Worm (Caenorhabditis elegans): Measurements from ENCODE around the gene R04A9.6.

DNA sequence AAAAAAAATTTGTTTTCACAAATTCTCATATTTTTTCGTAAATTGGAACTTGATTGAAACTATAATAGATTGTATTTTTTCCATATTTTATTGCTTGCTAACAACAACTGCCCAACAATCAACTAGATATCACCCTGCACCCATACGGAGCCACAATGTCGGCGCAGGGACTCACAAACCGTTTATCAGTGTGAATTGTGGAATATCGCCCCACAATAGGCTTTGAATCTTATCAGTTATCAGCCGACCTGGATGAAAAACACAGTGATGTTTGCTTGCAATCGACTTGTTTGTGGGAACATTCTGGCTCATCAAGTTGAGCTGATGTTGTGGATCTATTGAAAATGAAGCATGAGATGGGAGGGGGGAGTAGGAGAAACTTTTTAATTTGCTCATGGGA is 41.7 kb downstream of the R04A9.6 start:
- TF ChIP-seq unc-62 (GFP tag; optimal IDR thresholded peaks at IDR 0.05 in 1 of 2) (no peak), unc-62 (tag; optimal IDR thresholded peaks at IDR 0.05) (no peak), dve-1 (tag; optimal IDR thresholded peaks at IDR 0.05; ENCODE audit: insufficient read depth) (no peak), php-3 (GFP tag; IDR thresholded peaks at IDR 0.05) (no peak), zag-1 (tag; optimal IDR thresholded peaks at IDR 0.05) (no peak), nhr-237 (tag; optimal IDR thresholded peaks at IDR 0.05) (no peak), spr-3 (GFP tag; optimal IDR thresholded peaks at IDR 0.05) (no peak), ama-1 (optimal IDR thresholded peaks at IDR 0.05) (no peak), zfp-2 (tag; optimal IDR thresholded peaks at IDR 0.05) (no peak), nhr-76 (tag; optimal IDR thresholded peaks at IDR 0.05) (no peak)
